Worm (Caenorhabditis elegans): ENCODE measurements around the gene cutl-22.

cutl-22 gene

DNA sequence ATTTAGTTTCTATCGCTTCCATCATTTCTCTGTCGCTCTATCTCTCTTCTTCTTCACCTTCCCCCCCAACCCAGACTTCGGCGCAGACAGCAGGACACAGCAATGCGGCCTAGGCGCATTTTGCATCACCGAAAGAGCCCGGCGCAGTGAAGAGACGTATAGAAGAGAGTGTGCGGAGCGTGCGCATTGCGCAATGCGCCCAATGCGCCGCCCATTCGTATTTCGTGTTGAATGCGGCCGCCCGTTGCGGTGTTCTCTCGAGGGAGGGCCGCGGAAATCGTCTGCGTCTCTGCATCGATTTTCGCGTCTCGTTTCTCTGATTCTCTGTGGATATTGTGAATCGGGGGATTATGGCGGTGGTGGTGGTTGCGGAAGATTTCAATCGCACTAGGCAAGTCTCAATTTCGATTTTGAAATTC, 9.8 kb downstream of the cutl-22 start (continued):
- TF ChIP-seq nhr-23 (tag; optimal IDR thresholded peaks at IDR 0.05) = peak; percentile 93
- peak; percentile 86 for TF ChIP-seq nhr-77 (tag; optimal IDR thresholded peaks at IDR 0.05)
- peak; percentile 87 for TF ChIP-seq skn-1 (tag; optimal IDR thresholded peaks at IDR 0.05)
- TF ChIP-seq elt-1 (tag; optimal IDR thresholded peaks at IDR 0.05) = peak; percentile 73
- TF ChIP-seq nfya-1 (tag; optimal IDR thresholded peaks at IDR 0.05; ENCODE audit: insufficient read depth) = peak; percentile 97
- TF ChIP-seq mdl-1 (tag; optimal IDR thresholded peaks at IDR 0.05) = peak; percentile 74
- TF ChIP-seq aly-2 (tag; optimal IDR thresholded peaks at IDR 0.05) = peak; percentile 68
- TF ChIP-seq hmg-11 (tag; optimal IDR thresholded peaks at IDR 0.05) = peak; percentile 97
- no peak for TF ChIP-seq ceh-9 (tag; optimal IDR thresholded peaks at IDR 0.05)
- peak; percentile 96 for TF ChIP-seq elt-2 (tag; optimal IDR thresholded peaks at IDR 0.05)
- peak; percentile 98 for TF ChIP-seq nhr-25 (tag; optimal IDR thresholded peaks at IDR 0.05)
- TF ChIP-seq R02D3.7 (tag; optimal IDR thresholded peaks at IDR 0.05) = peak; percentile 90
- TF ChIP-seq ceh-28 (tag; optimal IDR thresholded peaks at IDR 0.05) = peak; percentile 96
- peak; percentile 99 for TF ChIP-seq jun-1 (tag; optimal IDR thresholded peaks at IDR 0.05)

DNA sequence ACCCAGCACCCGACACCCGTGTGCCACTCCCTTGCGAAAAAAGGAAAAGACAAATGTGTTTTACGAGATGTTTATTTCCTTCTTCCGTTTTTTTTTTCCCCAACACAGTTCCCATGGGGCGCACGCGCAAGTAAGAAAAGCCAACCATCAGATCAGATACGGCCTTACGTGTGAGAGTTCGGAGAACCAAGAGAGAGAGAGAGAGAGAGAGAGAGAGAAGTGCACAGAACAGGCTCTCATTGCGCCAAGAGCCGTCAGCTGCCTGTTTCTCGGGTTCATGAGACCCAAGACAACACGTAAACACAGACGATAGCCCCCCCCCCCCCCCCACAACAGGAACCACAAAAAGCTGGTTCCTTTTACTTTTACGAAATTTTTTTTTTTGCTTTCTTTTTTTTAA, 10.3 kb downstream of the cutl-22 start:
- no peak for TF ChIP-seq ceh-82 (tag; optimal IDR thresholded peaks at IDR 0.05)
- no peak for TF ChIP-seq nhr-11 (tag; optimal IDR thresholded peaks at IDR 0.05)
- TF ChIP-seq ceh-9 (tag; optimal IDR thresholded peaks at IDR 0.05) = no peak
- no peak for TF ChIP-seq R02D3.7 (tag; optimal IDR thresholded peaks at IDR 0.05)
- TF ChIP-seq jun-1 (tag; optimal IDR thresholded peaks at IDR 0.05) = no peak
- no peak for TF ChIP-seq pha-4 (tag; optimal IDR thresholded peaks at IDR 0.05)
- no peak for TF ChIP-seq nhr-25 (tag; optimal IDR thresholded peaks at IDR 0.05)
- TF ChIP-seq elt-3 (tag; optimal IDR thresholded peaks at IDR 0.05) = no peak
- no peak for TF ChIP-seq fkh-2 (tag; optimal IDR thresholded peaks at IDR 0.05)
- TF ChIP-seq egl-27 (tag; optimal IDR thresholded peaks at IDR 0.05) = no peak
- no peak for TF ChIP-seq zag-1 (tag; optimal IDR thresholded peaks at IDR 0.05)
- no peak for TF ChIP-seq mdl-1 (tag; optimal IDR thresholded peaks at IDR 0.05)
- TF ChIP-seq fos-1 (tag; optimal IDR thresholded peaks at IDR 0.05) = no peak
- TF ChIP-seq skn-1 (tag; optimal IDR thresholded peaks at IDR 0.05) = no peak
- no peak for TF ChIP-seq lsy-12 (tag; optimal IDR thresholded peaks at IDR 0.05)
- no peak for TF ChIP-seq unc-39 (tag; optimal IDR thresholded peaks at IDR 0.05)
- TF ChIP-seq ztf-11 (tag; optimal IDR thresholded peaks at IDR 0.05) = no peak
- no peak for TF ChIP-seq aly-2 (tag; optimal IDR thresholded peaks at IDR 0.05)

DNA sequence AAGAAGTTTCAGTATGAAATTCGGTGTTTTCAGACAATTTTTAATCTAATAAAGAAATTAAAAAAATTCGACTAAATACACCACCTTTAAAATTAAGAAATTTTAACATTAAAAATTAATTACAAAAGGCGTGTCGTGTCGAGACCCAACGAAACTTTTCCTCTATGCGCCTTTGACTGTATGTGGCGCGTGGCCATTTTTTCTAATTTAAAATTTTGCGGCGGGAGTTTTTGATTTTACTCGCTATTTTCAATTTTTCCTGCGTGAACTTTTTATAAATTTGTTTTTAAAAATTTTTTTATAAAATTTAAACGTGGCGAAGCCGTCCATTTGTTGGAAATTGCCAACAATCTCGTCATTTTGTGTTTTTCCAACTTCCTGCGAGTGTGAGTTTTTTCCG, 11.2 kb downstream of the cutl-22 start:
- TF ChIP-seq elt-2 (tag; optimal IDR thresholded peaks at IDR 0.05) = no peak
- TF ChIP-seq ztf-4 (tag; optimal IDR thresholded peaks at IDR 0.05) = no peak
- TF ChIP-seq lin-39 (tag; optimal IDR thresholded peaks at IDR 0.05) = no peak
- no peak for TF ChIP-seq nhr-77 (tag; optimal IDR thresholded peaks at IDR 0.05)

DNA sequence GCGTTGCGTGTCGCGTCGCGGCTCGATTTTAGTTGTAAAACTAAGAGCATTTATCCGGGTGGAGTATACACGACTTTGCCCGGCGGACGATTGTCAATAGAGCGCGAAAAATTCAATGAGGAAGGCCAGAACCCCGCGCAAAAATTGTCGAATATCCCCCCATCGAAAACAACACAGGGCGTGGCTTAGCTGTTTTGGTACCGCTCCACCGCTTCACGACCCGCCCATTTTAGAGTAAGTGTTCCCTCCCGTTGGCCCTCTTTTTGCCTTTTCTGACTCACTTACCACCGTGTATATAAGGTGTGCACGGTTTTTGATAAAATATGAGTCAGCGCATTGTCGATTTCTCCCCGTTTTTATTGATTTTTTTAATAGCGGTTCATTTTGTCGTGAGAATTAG, 11.9 kb downstream of the cutl-22 start:
- no peak for TF ChIP-seq R02D3.7 (tag; optimal IDR thresholded peaks at IDR 0.05)

DNA sequence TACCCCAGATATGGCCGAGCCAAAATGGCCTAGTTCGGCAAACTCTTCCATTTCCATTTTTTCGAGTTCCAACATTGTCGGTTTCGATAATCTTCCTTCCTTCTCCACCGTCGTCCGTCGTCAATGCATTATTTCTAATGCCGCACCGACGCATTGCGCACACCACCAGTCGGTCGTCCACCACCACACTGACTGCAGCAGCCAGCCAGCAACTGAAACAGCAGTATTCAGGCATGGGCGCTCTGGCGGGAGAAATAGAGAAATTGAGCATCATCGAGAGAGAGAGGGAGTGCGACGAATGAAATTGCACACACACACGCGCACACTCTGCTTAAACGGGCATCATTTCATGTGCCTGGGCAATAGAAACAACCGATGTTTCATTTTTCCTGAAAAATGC, 12.4 kb downstream of the cutl-22 start:
- TF ChIP-seq mml-1 (tag; optimal IDR thresholded peaks at IDR 0.05) (no peak), ztf-11 (tag; optimal IDR thresholded peaks at IDR 0.05) (no peak), unc-39 (tag; optimal IDR thresholded peaks at IDR 0.05) (no peak), nfya-1 (tag; optimal IDR thresholded peaks at IDR 0.05; ENCODE audit: insufficient read depth) (peak; percentile 78), elt-2 (tag; optimal IDR thresholded peaks at IDR 0.05) (peak; percentile 50), lin-39 (tag; optimal IDR thresholded peaks at IDR 0.05) (peak; percentile 85), egl-27 (tag; optimal IDR thresholded peaks at IDR 0.05) (peak; percentile 14), egl-5 (tag; optimal IDR thresholded peaks at IDR 0.05) (no peak), lin-15B (tag; optimal IDR thresholded peaks at IDR 0.05) (peak; percentile 35), hmg-11 (tag; optimal IDR thresholded peaks at IDR 0.05) (no peak), daf-12 (tag; optimal IDR thresholded peaks at IDR 0.05) (no peak), fkh-2 (tag; optimal IDR thresholded peaks at IDR 0.05) (no peak), mdl-1 (tag; optimal IDR thresholded peaks at IDR 0.05) (peak; percentile 47), nhr-12 (tag; optimal IDR thresholded peaks at IDR 0.05) (no peak), snpc-4 (tag; optimal IDR thresholded peaks at IDR 0.05) (peak; percentile 52), tbx-2 (tag; optimal IDR thresholded peaks at IDR 0.05) (peak; percentile 27), R02D3.7 (tag; optimal IDR thresholded peaks at IDR 0.05) (no peak), unc-62 (GFP tag; optimal IDR thresholded peaks at IDR 0.05) (no peak), elt-3 (tag; optimal IDR thresholded peaks at IDR 0.05) (no peak), nhr-67 (tag; optimal IDR thresholded peaks at IDR 0.05) (no peak), sea-2 (GFP tag; optimal IDR thresholded peaks at IDR 0.05) (no peak), jun-1 (tag; optimal IDR thresholded peaks at IDR 0.05) (no peak), nhr-77 (tag; optimal IDR thresholded peaks at IDR 0.05) (no peak), ama-1 (optimal IDR thresholded peaks at IDR 0.05) (peak; percentile 59), nhr-11 (tag; optimal IDR thresholded peaks at IDR 0.05) (no peak), pqm-1 (tag; optimal IDR thresholded peaks at IDR 0.05) (peak; percentile 14), nhr-76 (tag; optimal IDR thresholded peaks at IDR 0.05) (no peak), nhr-237 (tag; optimal IDR thresholded peaks at IDR 0.05) (no peak)
